Fruit fly (Drosophila melanogaster): ENCODE measurements around the gene CG5854.

Gene CG5854

DNA sequence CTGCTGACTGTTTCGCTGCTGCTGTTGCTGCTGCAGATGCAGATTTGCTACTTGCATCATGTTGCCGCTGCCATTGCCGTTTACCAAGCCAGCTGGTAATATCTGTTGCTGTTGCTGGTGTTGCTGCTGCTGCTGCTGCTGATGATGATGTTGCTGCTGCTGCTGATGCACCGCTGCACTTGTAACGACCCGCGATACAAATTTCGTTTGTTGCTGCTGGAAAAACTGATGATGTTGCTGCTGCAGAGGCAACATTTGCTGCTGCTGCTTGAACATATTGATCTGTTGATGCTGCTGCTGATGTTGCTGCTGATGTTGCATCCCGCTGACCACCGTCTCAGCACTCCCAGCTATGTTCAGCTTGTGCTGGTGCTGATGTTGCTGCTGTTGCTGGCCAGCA lies 13.3 kb upstream of the CG5854 start:
- TF ChIP-seq Myc (optimal IDR thresholded peaks at IDR 0.05) (no peak), insv (optimal IDR thresholded peaks at IDR 0.05) (no peak), psq (optimal IDR thresholded peaks at IDR 0.05) (no peak), h (optimal IDR thresholded peaks at IDR 0.05) (no peak), ttk (optimal IDR thresholded peaks at IDR 0.05) (no peak), Sin3A (optimal IDR thresholded peaks at IDR 0.05) (no peak)

DNA sequence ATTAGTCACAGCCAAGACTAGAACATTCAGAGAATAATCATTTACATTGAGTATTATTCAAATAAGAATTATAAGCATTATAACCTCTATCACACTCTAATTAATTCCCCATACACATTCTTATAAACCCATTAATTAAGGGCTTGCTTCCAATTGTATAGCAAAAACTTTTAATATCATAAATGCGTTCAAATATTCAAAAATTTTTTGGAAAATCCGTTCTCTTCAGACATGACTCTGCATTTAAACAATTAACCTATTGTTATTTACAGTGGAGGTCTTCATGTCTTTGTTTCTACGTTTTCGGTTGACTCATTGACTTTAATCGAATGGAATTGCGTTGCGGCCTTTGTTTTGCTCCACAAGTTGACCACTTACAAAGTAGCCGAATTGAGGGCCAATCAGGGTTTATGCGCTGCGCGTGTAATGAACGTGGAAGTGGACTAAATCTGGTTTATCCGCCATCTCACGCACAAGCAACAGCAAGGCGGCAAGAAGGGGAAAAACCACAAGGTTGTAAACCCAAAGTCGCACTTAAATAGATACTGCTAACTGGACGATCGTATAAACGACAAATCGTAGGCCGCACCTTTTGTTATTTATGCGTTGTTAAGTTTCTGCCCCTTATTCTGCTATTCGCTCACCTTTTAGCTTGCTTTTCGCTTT lies 12.7 kb upstream of the CG5854 start:
- TF ChIP-seq psq (optimal IDR thresholded peaks at IDR 0.05) (no peak), Myc (optimal IDR thresholded peaks at IDR 0.05) (no peak), ttk (optimal IDR thresholded peaks at IDR 0.05) (no peak), Sin3A (optimal IDR thresholded peaks at IDR 0.05) (no peak), insv (optimal IDR thresholded peaks at IDR 0.05) (no peak)

dm6 chr3R:23921701-23922501 lies 11.8 kb upstream of the CG5854 start:
- no peak for TF ChIP-seq ttk (optimal IDR thresholded peaks at IDR 0.05)
- TF ChIP-seq insv (optimal IDR thresholded peaks at IDR 0.05): no peak
- no peak for TF ChIP-seq Sin3A (optimal IDR thresholded peaks at IDR 0.05)
- no peak for TF ChIP-seq h (optimal IDR thresholded peaks at IDR 0.05)
- no peak for TF ChIP-seq Myc (optimal IDR thresholded peaks at IDR 0.05)
- TF ChIP-seq psq (optimal IDR thresholded peaks at IDR 0.05): no peak

- TF ChIP-seq Myc (optimal IDR thresholded peaks at IDR 0.05): no peak
- TF ChIP-seq insv (optimal IDR thresholded peaks at IDR 0.05): no peak
These were observed 11.0 kb upstream of the CG5854 start, which contains the start of the genes sba and CG31141 for dm6 chr3R:23922502-23923350. TSS of gene sba (minus strand) at chr3R:23922973. TSS of gene CG31141 (plus strand) at chr3R:23923300.

DNA sequence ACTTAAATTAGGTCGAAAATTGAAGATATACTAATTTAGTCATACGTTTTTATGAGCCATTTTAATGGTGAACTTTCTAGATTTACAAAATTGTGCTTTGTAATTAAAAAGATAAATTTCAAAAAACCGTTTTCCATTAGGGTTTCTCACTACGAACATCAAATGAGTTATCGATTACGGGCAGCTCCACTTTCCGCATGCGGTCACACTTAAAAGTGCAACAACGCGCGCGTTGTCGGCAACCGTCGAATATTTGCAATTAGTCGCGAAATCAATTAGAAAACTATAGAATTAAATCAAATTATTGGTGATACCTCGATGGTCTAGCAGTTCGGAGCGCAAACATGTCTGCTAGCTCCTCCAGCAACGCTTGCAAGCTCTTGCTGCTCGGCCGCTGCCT lies 9.5 kb upstream of the CG5854 start, which contains the start of gene Ndc1:
Ndc1 (plus strand) TSS at position 200 of the 400 bp plus-strand sequence.
- TF ChIP-seq insv (optimal IDR thresholded peaks at IDR 0.05): no peak

DNA sequence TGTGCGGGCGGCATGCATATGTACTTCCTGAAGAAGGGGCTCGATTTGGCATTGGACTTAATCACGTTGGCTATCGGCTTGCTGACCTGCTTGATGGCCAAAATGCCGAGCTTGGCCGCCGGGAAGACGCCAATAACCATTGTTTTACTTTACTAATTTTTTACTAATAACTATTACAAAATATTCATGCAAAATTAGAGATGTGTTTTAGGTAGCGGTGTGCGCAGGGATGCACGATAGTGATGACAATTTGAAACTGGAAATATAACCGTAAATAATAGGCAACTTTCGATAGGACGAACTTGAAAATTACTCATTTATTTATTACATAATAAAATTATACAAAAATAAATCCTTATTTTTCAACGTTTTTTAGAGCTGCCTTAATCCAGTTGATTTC lies 6.3 kb upstream of the CG5854 start, which contains the start of gene CG13601:
CG13601 (minus strand) TSS at position 206 of the 400 bp plus-strand sequence.
- TF ChIP-seq psq (optimal IDR thresholded peaks at IDR 0.05) (no peak), Sin3A (optimal IDR thresholded peaks at IDR 0.05) (no peak), insv (optimal IDR thresholded peaks at IDR 0.05) (no peak), ttk (optimal IDR thresholded peaks at IDR 0.05) (no peak), h (optimal IDR thresholded peaks at IDR 0.05) (no peak), Myc (optimal IDR thresholded peaks at IDR 0.05) (no peak)

DNA sequence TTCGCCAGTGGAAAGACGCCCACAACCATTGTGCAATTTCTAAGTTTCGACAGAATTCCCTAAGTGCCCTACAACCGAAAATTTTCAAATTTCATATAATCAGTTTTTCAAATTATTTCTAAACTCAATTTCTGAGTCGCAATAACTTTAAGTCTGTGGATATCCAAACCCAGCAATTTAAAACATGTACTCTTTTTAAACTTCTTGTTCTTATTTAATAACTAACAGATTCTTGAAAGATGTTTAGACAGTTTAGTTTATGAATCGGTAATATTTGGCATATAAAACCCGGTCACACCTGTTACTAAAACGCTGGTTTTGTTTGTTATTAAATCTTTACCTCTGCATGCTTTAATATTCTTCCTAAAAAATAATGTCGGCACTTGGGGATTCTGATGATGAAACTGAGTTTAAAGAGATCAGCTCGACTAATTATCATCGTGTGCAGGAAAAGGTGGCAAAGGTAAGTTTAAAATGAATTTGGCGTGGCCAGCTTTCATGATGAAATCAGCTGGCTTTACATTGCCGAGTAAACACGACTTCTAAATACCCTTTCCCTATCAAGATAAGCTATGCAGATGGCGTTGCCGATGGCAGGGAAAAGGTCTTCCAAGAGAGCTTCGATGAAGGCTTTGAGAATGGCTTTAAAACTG lies 4.6 kb upstream of the CG5854 start, which contains the start of the genes CG43998, CG43999 and CG31142:
CG43998 (minus strand) TSS at position 51 of the 653 bp plus-strand sequence.
CG43999 (minus strand) TSS at position 51 of the 653 bp plus-strand sequence.
CG31142 (plus strand) TSS at position 294 of the 653 bp plus-strand sequence.
- TF ChIP-seq Sin3A (optimal IDR thresholded peaks at IDR 0.05) (no peak), h (optimal IDR thresholded peaks at IDR 0.05) (no peak), ttk (optimal IDR thresholded peaks at IDR 0.05) (no peak), Myc (optimal IDR thresholded peaks at IDR 0.05) (no peak), psq (optimal IDR thresholded peaks at IDR 0.05) (no peak)

DNA sequence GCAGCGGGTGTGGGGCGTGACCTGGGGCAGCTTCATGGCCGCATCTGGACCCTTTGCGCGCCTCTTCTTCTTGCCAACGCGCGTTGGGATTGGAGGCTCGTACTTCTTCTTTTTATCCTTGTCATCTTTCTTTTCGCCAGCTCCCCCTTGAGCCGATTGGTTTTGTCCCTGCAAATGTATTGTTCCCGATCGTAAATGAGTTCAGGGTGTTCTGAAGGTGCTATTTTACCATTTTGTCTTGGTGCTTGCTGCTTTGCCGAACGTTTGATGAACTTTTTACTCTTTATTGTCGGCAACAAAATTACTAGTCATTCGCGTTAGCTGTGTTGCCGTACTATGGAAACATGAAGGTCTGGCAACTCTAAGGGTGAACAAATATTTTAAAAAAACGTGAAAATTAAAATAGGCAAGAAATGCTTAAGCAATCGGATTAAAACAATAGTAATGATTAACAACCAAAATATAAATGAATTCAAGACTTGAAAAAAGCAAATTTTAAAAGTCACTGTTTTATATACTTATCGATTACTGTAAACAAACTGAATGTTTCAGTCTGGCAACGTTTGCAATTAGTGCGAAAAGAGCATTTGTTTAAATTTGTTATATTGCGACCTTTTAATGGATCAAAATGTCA lies 2.5 kb upstream of the CG5854 start, which contains the start of the genes Rpt2 and CG13599:
Rpt2 (minus strand) TSS at position 464 of the 634 bp plus-strand sequence.
CG13599 (plus strand) TSS at position 545 of the 634 bp plus-strand sequence.
- TF ChIP-seq ttk (optimal IDR thresholded peaks at IDR 0.05) (no peak), Sin3A (optimal IDR thresholded peaks at IDR 0.05) (no peak), h (optimal IDR thresholded peaks at IDR 0.05) (no peak), psq (optimal IDR thresholded peaks at IDR 0.05) (no peak), insv (optimal IDR thresholded peaks at IDR 0.05) (no peak), Myc (optimal IDR thresholded peaks at IDR 0.05) (no peak)

dm6 chr3R:23933430-23933683 lies 355 bp upstream of the CG5854 start, which contains the start of gene RpS19b:
TSS of gene RpS19b (minus strand) at chr3R:23933530.
- TF ChIP-seq Myc (optimal IDR thresholded peaks at IDR 0.05) (no peak), Sin3A (optimal IDR thresholded peaks at IDR 0.05) (no peak), ttk (optimal IDR thresholded peaks at IDR 0.05) (no peak), h (optimal IDR thresholded peaks at IDR 0.05) (no peak), psq (optimal IDR thresholded peaks at IDR 0.05) (no peak), insv (optimal IDR thresholded peaks at IDR 0.05) (no peak)

- TF ChIP-seq ttk (optimal IDR thresholded peaks at IDR 0.05): no peak
- TF ChIP-seq psq (optimal IDR thresholded peaks at IDR 0.05): no peak
- no peak for TF ChIP-seq Sin3A (optimal IDR thresholded peaks at IDR 0.05)
- TF ChIP-seq Myc (optimal IDR thresholded peaks at IDR 0.05): no peak
- TF ChIP-seq insv (optimal IDR thresholded peaks at IDR 0.05): no peak
- no peak for TF ChIP-seq h (optimal IDR thresholded peaks at IDR 0.05)
These were observed 4.9 kb downstream of the CG5854 start for dm6 chr3R:23938564-23939122.

Measured in Kc167 (cell line).